Fruit fly (Drosophila melanogaster) S2 (cell line): ENCODE measurements around the gene SP555.

Source experiments
- CG8478 ChIP-seq: fragments of >200 bp; optimal IDR thresholded peaks from 2 replicates; lab custom pipeline; 2018
- CTCF ChIP-seq, 2 experiments: fragments of >200 bp; optimal IDR thresholded peaks; 2 replicates each; lab custom pipeline; 2018

Gene SP555

dm6 chr2L:5030535-5030934 lies 7.0 kb upstream of the SP555 start:
- no peak for TF ChIP-seq CTCF (optimal IDR thresholded peaks at IDR 0.05; lab: Kevin White, UChicago)
- no peak for TF ChIP-seq CG8478

- TF ChIP-seq CTCF (optimal IDR thresholded peaks at IDR 0.05; lab: Kevin White, UChicago) (no peak), CG8478 (no peak)
These were observed 6.1 kb upstream of the SP555 start for dm6 chr2L:5031399-5031798.

dm6 chr2L:5031886-5032285 lies 5.6 kb upstream of the SP555 start:
- TF ChIP-seq CG8478 (no peak), CTCF (optimal IDR thresholded peaks at IDR 0.05; lab: Kevin White, UChicago) (no peak)

dm6 chr2L:5036120-5036519 lies 1.4 kb upstream of the SP555 start:
- peak; percentile 87 to 88 for TF ChIP-seq CTCF (optimal IDR thresholded peaks at IDR 0.05; lab: Kevin White, UChicago)
- TF ChIP-seq CG8478: no peak

dm6 chr2L:5042076-5042475 lies 4.6 kb downstream of the SP555 start:
- no peak for TF ChIP-seq CG8478
- no peak for TF ChIP-seq CTCF (optimal IDR thresholded peaks at IDR 0.05; lab: Kevin White, UChicago)

- peak in 1 of 2 experiments; percentile 23 for TF ChIP-seq CTCF (optimal IDR thresholded peaks at IDR 0.05; lab: Kevin White, UChicago)
- no peak for TF ChIP-seq CG8478
These were observed 5.5 kb downstream of the SP555 start, which contains the start of the genes CG33995, CG44000 and CG44001 for dm6 chr2L:5043043-5043442. Gene CG33995, plus strand, starts transcription at chr2L:5043270. Gene CG44000, plus strand, starts transcription at chr2L:5043270. Gene CG44001, plus strand, starts transcription at chr2L:5043270.

dm6 chr2L:5043495-5044146 lies 6.1 kb downstream of the SP555 start:
- TF ChIP-seq CTCF (optimal IDR thresholded peaks at IDR 0.05; lab: Kevin White, UChicago) (no peak), CG8478 (no peak)

dm6 chr2L:5044361-5044891 lies 6.9 kb downstream of the SP555 start, which contains the start of gene CG31650:
Gene CG31650, minus strand, starts transcription at chr2L:5044712.
- TF ChIP-seq CTCF (optimal IDR thresholded peaks at IDR 0.05; lab: Kevin White, UChicago) (no peak), CG8478 (no peak)

dm6 chr2L:5044892-5045619 lies 7.5 kb downstream of the SP555 start:
- TF ChIP-seq CTCF (optimal IDR thresholded peaks at IDR 0.05; lab: Kevin White, UChicago): no peak

dm6 chr2L:5046261-5046660 lies 8.8 kb downstream of the SP555 start:
- TF ChIP-seq CG8478 (no peak), CTCF (optimal IDR thresholded peaks at IDR 0.05; lab: Kevin White, UChicago) (no peak)

dm6 chr2L:5049974-5050373 lies 12.5 kb downstream of the SP555 start:
- TF ChIP-seq CTCF (optimal IDR thresholded peaks at IDR 0.05; lab: Kevin White, UChicago) (no peak), CG8478 (no peak)

- TF ChIP-seq CTCF (optimal IDR thresholded peaks at IDR 0.05; lab: Kevin White, UChicago) (no peak), CG8478 (no peak)
These were observed 13.3 kb downstream of the SP555 start, which contains the start of gene CG9121 for dm6 chr2L:5050825-5051224. Gene CG9121, minus strand, starts transcription at chr2L:5051062.

dm6 chr2L:5052367-5052914 lies 14.9 kb downstream of the SP555 start, which contains the start of gene senju:
Gene senju, plus strand, starts transcription at chr2L:5052843.
- TF ChIP-seq CG8478 (no peak), CTCF (optimal IDR thresholded peaks at IDR 0.05; lab: Kevin White, UChicago) (peak in 1 of 2 experiments; percentile 1)

dm6 chr2L:5052994-5053393 lies 15.5 kb downstream of the SP555 start, which contains the start of gene eIF3h:
Gene eIF3h, minus strand, starts transcription at chr2L:5053094.
- TF ChIP-seq CTCF (optimal IDR thresholded peaks at IDR 0.05; lab: Kevin White, UChicago) (no peak), CG8478 (no peak)

- TF ChIP-seq CTCF (optimal IDR thresholded peaks at IDR 0.05; lab: Kevin White, UChicago): peak; percentile 5 to 21
- no peak for TF ChIP-seq CG8478
These were observed 17.4 kb downstream of the SP555 start, which contains the start of the genes CG14036 and His3.3A for dm6 chr2L:5054953-5055352. Gene CG14036, minus strand, starts transcription at chr2L:5055016. Gene His3.3A, plus strand, starts transcription at chr2L:5055058.
